Fruit fly (Drosophila melanogaster): ENCODE data around the gene Mnt.

Gene Mnt

DNA sequence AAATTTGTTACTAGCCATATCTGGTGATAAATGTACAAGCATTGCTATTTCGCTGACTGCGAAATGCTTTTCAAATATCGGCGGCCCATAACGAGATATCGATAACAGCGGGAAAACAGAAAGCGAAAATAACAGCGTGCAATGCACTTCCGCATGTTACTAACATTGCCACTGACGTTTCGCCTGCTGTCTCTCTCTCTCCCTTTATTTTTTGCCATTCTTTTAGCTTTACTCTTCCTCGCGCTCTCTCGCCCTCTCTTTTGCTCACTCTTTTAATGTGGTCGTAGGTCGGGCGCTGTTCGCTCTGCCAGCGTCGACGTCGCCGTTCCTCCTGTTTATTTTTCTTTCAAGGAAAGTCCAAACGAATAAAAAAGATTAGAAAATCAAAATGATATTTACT is 51.4 kb downstream of the Mnt start:
- TF ChIP-seq Gsc (GFP tag; IDR thresholded peaks at IDR 0.05) (no peak), CG8388 (GFP tag; optimal IDR thresholded peaks at IDR 0.05) (no peak), CG10979 (tag; optimal IDR thresholded peaks at IDR 0.05) (no peak), CG1832 (GFP tag; optimal IDR thresholded peaks at IDR 0.05) (peak; percentile 47), CG4730 (GFP tag; IDR thresholded peaks at IDR 0.05) (no peak), CG4282 (GFP tag; optimal IDR thresholded peaks at IDR 0.05) (no peak), ase (GFP tag; IDR thresholded peaks at IDR 0.05) (no peak), CG3163 (GFP tag; optimal IDR thresholded peaks at IDR 0.05) (peak; percentile 40), CG14710 (tag; optimal IDR thresholded peaks at IDR 0.05) (no peak), CG15269 (tag; optimal IDR thresholded peaks at IDR 0.05) (no peak), ro (GFP tag; IDR thresholded peaks at IDR 0.05) (no peak), kni (GFP tag; optimal IDR thresholded peaks at IDR 0.05) (no peak), CG2678 (tag; optimal IDR thresholded peaks at IDR 0.05) (no peak), Hr78 (GFP tag; optimal IDR thresholded peaks at IDR 0.05) (no peak), sqz (GFP tag; optimal IDR thresholded peaks at IDR 0.05) (peak; percentile 4), Adf1 (GFP tag; IDR thresholded peaks at IDR 0.05) (peak; percentile 38), bcd (GFP tag; optimal IDR thresholded peaks at IDR 0.05) (no peak), chinmo (GFP tag; IDR thresholded peaks at IDR 0.05; ENCODE audit: partially characterized antibody) (no peak), CG16863 (GFP tag; optimal IDR thresholded peaks at IDR 0.05) (no peak), BEAF-32 (GFP tag; optimal IDR thresholded peaks at IDR 0.05) (peak; percentile 4), E2f2 (GFP tag; IDR thresholded peaks at IDR 0.05) (peak; percentile 57), vvl (GFP tag; IDR thresholded peaks at IDR 0.05) (peak; percentile 22; the same call in 1 of the 2 replicates), CG10321 (GFP tag; IDR thresholded peaks at IDR 0.05) (0 out of 2 replicates have a peak, but pooled peaks have one; percentile 14), Dp (GFP tag; optimal IDR thresholded peaks at IDR 0.05) (peak; percentile 18), Trl (optimal IDR thresholded peaks at IDR 0.05) (peak; percentile 55 to 71), Trl (GFP tag; optimal IDR thresholded peaks at IDR 0.05) (no peak), CG14441 (GFP tag; IDR thresholded peaks at IDR 0.05) (no peak), Blimp-1 (GFP tag; optimal IDR thresholded peaks at IDR 0.05) (peak; percentile 46), CG6254 (GFP tag; optimal IDR thresholded peaks at IDR 0.05) (peak; percentile 3), stwl (tag; optimal IDR thresholded peaks at IDR 0.05) (peak; percentile 51), unpg (GFP tag; optimal IDR thresholded peaks at IDR 0.05) (no peak), CG4707 (GFP tag; optimal IDR thresholded peaks at IDR 0.05) (no peak), hbn (GFP tag; IDR thresholded peaks at IDR 0.05; ENCODE audit: partially characterized antibody) (0 out of 2 replicates have a peak, but pooled peaks have one; percentile 13), Dll (GFP tag; IDR thresholded peaks at IDR 0.05; ENCODE audit: partially characterized antibody) (0 out of 4 replicates have a peak, but pooled peaks have one; percentile 28), Eip74EF (GFP tag; optimal IDR thresholded peaks at IDR 0.05) (peak in 1 of 2 experiments; percentile 88), Usf (GFP tag; optimal IDR thresholded peaks at IDR 0.05) (no peak), CG5180 (GFP tag; optimal IDR thresholded peaks at IDR 0.05) (peak; percentile 29), pzg (GFP tag; optimal IDR thresholded peaks at IDR 0.05) (no peak), CG7928 (GFP tag; optimal IDR thresholded peaks at IDR 0.05) (no peak), sim (GFP tag; IDR thresholded peaks at IDR 0.05) (no peak), CG30403 (GFP tag; optimal IDR thresholded peaks at IDR 0.05) (no peak), CG17186 (GFP tag; optimal IDR thresholded peaks at IDR 0.05) (peak; percentile 41), slou (GFP tag; optimal IDR thresholded peaks at IDR 0.05) (no peak), nom (GFP tag; optimal IDR thresholded peaks at IDR 0.05) (peak; percentile 34), ATbp (GFP tag; optimal IDR thresholded peaks at IDR 0.05) (no peak), CG10959 (GFP tag; IDR thresholded peaks at IDR 0.05) (no peak), C15 (GFP tag; IDR thresholded peaks at IDR 0.05) (no peak)
